Worm (Caenorhabditis elegans) whole organism, young adult: ENCODE measurements around the gene ogdh-1.
"Not testable (repeated sequence)": the region's sequence is repeated elsewhere in the genome, so short reads cannot be mapped to it uniquely, and the experiment has no call there.

Experiments
- B0035.1 ChIP-seq: sonication (generic microtip); optimal IDR thresholded peaks from 2 replicates; lab custom pipeline; 2016; ENCODE audit warnings: missing genetic modification characterization, mild to moderate bottlenecking, missing compliant biosample characterization, missing genotype, missing genetic modification reagents
- C06A6.2 ChIP-seq: fragments of 200-800 bp; sonication (Bioruptor generic); conservative IDR thresholded peaks from 2 replicates; pipeline ENCODE4 v1.3.6; 2022; ENCODE audit warnings: missing genetic modification characterization, missing compliant biosample characterization
- C17E4.6 ChIP-seq: fragments of 200-800 bp; sonication (Bioruptor generic); IDR thresholded peaks from 2 replicates; pipeline ENCODE4 v1.3.6; 2022; ENCODE audit warnings: missing genetic modification reagents, missing genetic modification characterization, missing compliant biosample characterization
- D2030.7 ChIP-seq: fragments of 200-800 bp; sonication (Bioruptor generic); IDR thresholded peaks from 2 replicates; pipeline ENCODE4 v1.3.6; 2022; ENCODE audit warnings: missing genetic modification reagents, missing genetic modification characterization, missing compliant biosample characterization
- F33H1.4 ChIP-seq: fragments of 200-800 bp; sonication (Bioruptor generic); IDR thresholded peaks from 2 replicates; pipeline ENCODE4 v1.3.6; 2022; ENCODE audit warnings: missing genetic modification reagents, missing genetic modification characterization, missing compliant biosample characterization
- F37B4.10 ChIP-seq: fragments of 200-800 bp; sonication (Bioruptor generic); IDR thresholded peaks from 2 replicates; pipeline ENCODE4 v1.3.6; 2022; ENCODE audit warnings: missing genetic modification characterization, missing compliant biosample characterization
- F39B2.1 ChIP-seq: fragments of 200-800 bp; sonication (Bioruptor generic); IDR thresholded peaks from 2 replicates; pipeline ENCODE4 v1.3.6; 2022; ENCODE audit warnings: missing genetic modification reagents, missing genetic modification characterization, missing compliant biosample characterization
- Y67H2A.10 ChIP-seq: fragments of 200-800 bp; sonication (Bioruptor generic); conservative IDR thresholded peaks from 2 replicates; pipeline ENCODE4 v1.3.6; 2022; ENCODE audit warnings: missing genetic modification reagents, missing genetic modification characterization, missing compliant biosample characterization
- Y95B8A.8 ChIP-seq: fragments of 200-800 bp; sonication (Bioruptor generic); IDR thresholded peaks from 2 replicates; pipeline ENCODE4 v1.3.6; 2022; ENCODE audit warnings: missing genetic modification reagents, missing genetic modification characterization, missing compliant biosample characterization
- aptf-2 ChIP-seq: fragments of 200-800 bp; sonication (Bioruptor generic); conservative IDR thresholded peaks from 2 replicates; pipeline ENCODE4 v1.3.6; 2022; ENCODE audit warnings: missing genetic modification reagents, missing genetic modification characterization, missing compliant biosample characterization
- attf-3 ChIP-seq: fragments of 200-800 bp; sonication (Bioruptor generic); conservative IDR thresholded peaks from 2 replicates; pipeline ENCODE4 v1.3.6; 2022; ENCODE audit warnings: missing genetic modification reagents, missing genetic modification characterization, missing compliant biosample characterization
- attf-5 ChIP-seq: fragments of 200-800 bp; sonication (Bioruptor generic); optimal IDR thresholded peaks from 2 replicates; lab custom pipeline; 2018; ENCODE audit warnings: mild to moderate bottlenecking, missing genetic modification characterization, missing compliant biosample characterization
- bed-1 ChIP-seq: fragments of 200-800 bp; sonication (Bioruptor generic); IDR thresholded peaks from 2 replicates; pipeline ENCODE4 v1.3.6; 2022; ENCODE audit warnings: missing genetic modification reagents, missing genetic modification characterization, missing compliant biosample characterization
- ccch-3 ChIP-seq: fragments of 200-800 bp; sonication (Bioruptor generic); optimal IDR thresholded peaks from 2 replicates; lab custom pipeline; 2018; ENCODE audit warnings: mild to moderate bottlenecking, missing genetic modification characterization, missing compliant biosample characterization
- ceh-100 ChIP-seq: fragments of 200-800 bp; sonication (Bioruptor generic); IDR thresholded peaks from 2 replicates; pipeline ENCODE4 v1.3.6; 2022; ENCODE audit warnings: missing genetic modification reagents, missing genetic modification characterization, missing compliant biosample characterization
- ceh-40 ChIP-seq: fragments of 200-800 bp; sonication (Bioruptor generic); IDR thresholded peaks from 2 replicates; pipeline ENCODE4 v1.3.6; 2022; ENCODE audit warnings: missing genetic modification characterization, missing compliant biosample characterization
- ceh-91 ChIP-seq: fragments of 200-800 bp; sonication (Bioruptor generic); IDR thresholded peaks from 2 replicates; pipeline ENCODE4 v1.3.6; 2022; ENCODE audit warnings: missing genetic modification reagents, missing genetic modification characterization, missing compliant biosample characterization
- dpl-1 ChIP-seq: fragments of 150-350 bp; optimal IDR thresholded peaks from 2 replicates; lab custom pipeline; 2014; ENCODE audit warnings: missing biosample characterization, missing genetic modification reagents, missing genetic modification characterization
- efl-1 ChIP-seq: fragments of 150-350 bp; optimal IDR thresholded peaks from 2 replicates; lab custom pipeline; 2014; ENCODE audit warnings: missing biosample characterization, missing genetic modification reagents, missing genetic modification characterization
- egl-18 ChIP-seq: fragments of 200-800 bp; sonication (Bioruptor generic); IDR thresholded peaks from 2 replicates; pipeline ENCODE4 v1.3.6; 2022; ENCODE audit warnings: missing genetic modification reagents, missing genetic modification characterization, missing compliant biosample characterization
- egl-44 ChIP-seq: fragments of 200-800 bp; sonication (Bioruptor generic); IDR thresholded peaks from 2 replicates; pipeline ENCODE4 v1.3.6; 2022; ENCODE audit warnings: missing genetic modification reagents, missing genetic modification characterization, missing compliant biosample characterization
- egrh-3 ChIP-seq: fragments of 200-800 bp; sonication (Bioruptor generic); IDR thresholded peaks from 2 replicates; pipeline ENCODE4 v1.3.6; 2022; ENCODE audit warnings: missing genetic modification reagents, missing genetic modification characterization, missing compliant biosample characterization
- ekl-4 ChIP-seq: fragments of 200-800 bp; sonication (Bioruptor generic); IDR thresholded peaks from 2 replicates; pipeline ENCODE4 v1.3.6; 2022; ENCODE audit warnings: missing genetic modification reagents, missing genetic modification characterization, missing compliant biosample characterization
- ets-4 ChIP-seq: fragments of 200-800 bp; sonication (Bioruptor generic); optimal IDR thresholded peaks from 2 replicates; lab custom pipeline; 2018; ENCODE audit warnings: mild to moderate bottlenecking, missing genetic modification characterization, missing compliant biosample characterization
- him-1 ChIP-seq: sonication (generic microtip); optimal IDR thresholded peaks from 2 replicates; lab custom pipeline; 2016; ENCODE audit warnings: missing genotype, missing genetic modification reagents, missing genetic modification characterization, missing compliant biosample characterization
- lag-1 ChIP-seq: fragments of 200-800 bp; sonication (Bioruptor generic); IDR thresholded peaks from 2 replicates; pipeline ENCODE4 v1.3.6; 2022; ENCODE audit warnings: missing genetic modification reagents, missing genetic modification characterization, missing compliant biosample characterization
- lin-40 ChIP-seq: sonication (generic microtip); optimal IDR thresholded peaks from 2 replicates; lab custom pipeline; 2016; ENCODE audit warnings: missing genetic modification characterization, mild to moderate bottlenecking, missing compliant biosample characterization, missing genotype, missing genetic modification reagents
- lin-54 ChIP-seq: fragments of 200-800 bp; sonication (Bioruptor generic); optimal IDR thresholded peaks from 2 replicates; lab custom pipeline; 2018; ENCODE audit warnings: mild to moderate bottlenecking, missing genetic modification characterization, missing compliant biosample characterization
- lir-1 ChIP-seq: fragments of 200-800 bp; sonication (Bioruptor generic); conservative IDR thresholded peaks from 2 replicates; pipeline ENCODE4 v1.3.6; 2022; ENCODE audit warnings: missing genetic modification reagents, missing genetic modification characterization, missing compliant biosample characterization
- lsl-1 ChIP-seq: fragments of 200-800 bp; sonication (Bioruptor generic); optimal IDR thresholded peaks from 2 replicates; lab custom pipeline; 2018; ENCODE audit warnings: mild to moderate bottlenecking, missing genetic modification characterization, moderate library complexity, missing compliant biosample characterization
- madf-10 ChIP-seq: sonication (generic microtip); optimal IDR thresholded peaks from 2 replicates; lab custom pipeline; 2016; ENCODE audit warnings: mild to moderate bottlenecking, missing genetic modification characterization, missing compliant biosample characterization
- madf-8 ChIP-seq: fragments of 200-800 bp; sonication (Bioruptor generic); conservative IDR thresholded peaks from 2 replicates; pipeline ENCODE4 v1.3.6; 2022; ENCODE audit warnings: missing genetic modification reagents, missing genetic modification characterization, missing compliant biosample characterization
- mcd-1 ChIP-seq: fragments of 200-800 bp; sonication (Bioruptor generic); IDR thresholded peaks from 2 replicates; pipeline ENCODE4 v1.3.6; 2022; ENCODE audit warnings: missing genetic modification reagents, missing genetic modification characterization, missing compliant biosample characterization
- mel-28 ChIP-seq: sonication (generic microtip); optimal IDR thresholded peaks from 2 replicates; lab custom pipeline; 2016; ENCODE audit warnings: borderline replicate concordance, mild to moderate bottlenecking, missing genetic modification characterization, missing compliant biosample characterization
- nfyb-1 ChIP-seq: fragments of 200-800 bp; sonication (Bioruptor generic); IDR thresholded peaks from 2 replicates; pipeline ENCODE4 v1.3.6; 2022; ENCODE audit warnings: missing genetic modification reagents, missing genetic modification characterization, missing compliant biosample characterization
- nhr-120 ChIP-seq: fragments of 200-800 bp; sonication (Bioruptor generic); IDR thresholded peaks from 2 replicates; pipeline ENCODE4 v1.3.6; 2022; ENCODE audit warnings: missing genetic modification characterization, missing compliant biosample characterization
- nhr-80 ChIP-seq: sonication (generic microtip); optimal IDR thresholded peaks from 2 replicates; lab custom pipeline; 2016; ENCODE audit warnings: missing genetic modification characterization, missing compliant biosample characterization
- nhr-90 ChIP-seq: sonication (generic microtip); optimal IDR thresholded peaks from 2 replicates; lab custom pipeline; 2016; ENCODE audit warnings: missing genotype, mild to moderate bottlenecking, missing genetic modification characterization, missing compliant biosample characterization
- pbrm-1 ChIP-seq: fragments of 200-800 bp; sonication (Bioruptor generic); IDR thresholded peaks from 2 replicates; pipeline ENCODE4 v1.3.6; 2022; ENCODE audit warnings: missing genetic modification reagents, missing genetic modification characterization, missing compliant biosample characterization
- rcor-1 ChIP-seq: fragments of 200-800 bp; sonication (Bioruptor generic); IDR thresholded peaks from 2 replicates; pipeline ENCODE4 v1.3.6; 2022; ENCODE audit warnings: missing genetic modification reagents, missing genetic modification characterization, missing compliant biosample characterization
- rec-8 ChIP-seq, 2 experiments: sonication (generic microtip); optimal IDR thresholded peaks; 2 replicates each; lab custom pipeline; 2016; ENCODE audit warnings: mild to moderate bottlenecking in 2 of 2, missing genetic modification characterization in 2 of 2, missing genetic modification reagents in 2 of 2, missing genotype in 2 of 2, missing biosample characterization in 1 of 2, missing compliant biosample characterization in 1 of 2, moderate library complexity in 1 of 2
- repo-1 ChIP-seq: sonication (generic microtip); optimal IDR thresholded peaks from 2 replicates; lab custom pipeline; 2017; ENCODE audit warnings: mild to moderate bottlenecking, missing genetic modification characterization, missing compliant biosample characterization
- snpc-4 ChIP-seq, 5 experiments: fragments of 150-350 bp in 1 of 5; sonication (generic microtip) in 4 of 5; optimal IDR thresholded peaks; 2 replicates each; lab custom pipeline; 2014 to 2018; ENCODE audit warnings: missing genetic modification characterization in 5 of 5, missing biosample characterization in 3 of 5, antibody characterized with exemption in 2 of 5, mild to moderate bottlenecking in 2 of 5, missing compliant biosample characterization in 2 of 5, missing genotype in 2 of 5, moderate library complexity in 2 of 5, missing genetic modification reagents in 1 of 5
- somi-1 ChIP-seq: fragments of 200-800 bp; sonication (Bioruptor generic); optimal IDR thresholded peaks from 2 replicates; lab custom pipeline; 2018; ENCODE audit warnings: mild to moderate bottlenecking, missing genetic modification characterization, missing compliant biosample characterization
- tlf-1 ChIP-seq: fragments of 200-800 bp; sonication (Bioruptor generic); optimal IDR thresholded peaks from 2 replicates; lab custom pipeline; 2018; ENCODE audit warnings: mild to moderate bottlenecking, missing genetic modification characterization, missing compliant biosample characterization
- ztf-22 ChIP-seq: fragments of 200-800 bp; sonication (Bioruptor generic); optimal IDR thresholded peaks from 2 replicates; lab custom pipeline; 2018; ENCODE audit warnings: mild to moderate bottlenecking, missing genetic modification characterization, moderate library complexity, missing compliant biosample characterization
- ztf-25 ChIP-seq: fragments of 200-800 bp; sonication (Bioruptor generic); IDR thresholded peaks from 2 replicates; pipeline ENCODE4 v1.3.6; 2022; ENCODE audit warnings: missing genetic modification reagents, missing genetic modification characterization, missing compliant biosample characterization
- ztf-3 ChIP-seq: fragments of 200-800 bp; sonication (Bioruptor generic); optimal IDR thresholded peaks from 2 replicates; lab custom pipeline; 2018; ENCODE audit warnings: mild to moderate bottlenecking, missing genetic modification characterization, missing compliant biosample characterization

Gene ogdh-1

DNA sequence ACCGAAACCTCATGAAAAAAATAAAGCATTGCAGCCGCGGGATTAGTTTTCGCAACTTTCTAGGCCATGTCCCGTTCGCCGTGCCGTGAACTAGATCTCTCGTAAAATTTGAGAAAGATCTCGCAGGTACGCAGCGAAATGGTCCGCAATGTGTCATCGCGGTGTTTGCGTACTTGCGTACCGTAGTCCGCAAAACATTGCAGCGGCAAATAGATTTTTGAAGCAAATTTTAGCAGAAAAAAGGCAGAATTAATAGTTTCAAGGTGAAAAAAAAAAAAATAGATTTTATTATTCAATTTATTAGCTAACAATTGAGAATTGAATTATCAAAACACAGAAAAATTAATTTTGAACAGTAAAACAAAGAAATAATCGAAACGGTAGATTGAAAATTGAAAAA, 24.1 kb upstream of the ogdh-1 start (continued):
- TF ChIP-seq snpc-4 (GFP tag; optimal IDR thresholded peaks at IDR 0.05; lab: Kevin White, UChicago), result not testable (repeated sequence)
- TF ChIP-seq snpc-4 (tag; optimal IDR thresholded peaks at IDR 0.05; lab: Kevin White, UChicago) (peak; percentile 16 to 88 (median 76)), F39B2.1 (peak; percentile 83; the same call in 1 of the 2 replicates), C06A6.2 (GFP tag; lab: Robert Waterston, UW) (peak; percentile 99), madf-10 (tag; lab: Kevin White, UChicago) (peak; percentile 88), Y95B8A.8 (GFP tag; lab: Robert Waterston, UW) (peak; percentile 99), nhr-90 (peak; percentile 76), lsl-1 (GFP tag; lab: Kevin White, UChicago) (peak; percentile 89), aptf-2 (GFP tag; lab: Robert Waterston, UW) (peak; percentile 98), repo-1 (tag; lab: Kevin White, UChicago) (peak; percentile 77), somi-1 (GFP tag; lab: Kevin White, UChicago) (peak; percentile 95), lag-1 (GFP tag; lab: Robert Waterston, UW) (peak; percentile 93; the same call in 1 of the 2 replicates), F37B4.10 (GFP tag; lab: Robert Waterston, UW) (peak; percentile 100), attf-3 (peak; percentile 92), efl-1 (GFP tag; lab: Kevin White, UChicago) (peak; percentile 18), ceh-100 (GFP tag; lab: Robert Waterston, UW) (peak; percentile 96), lir-1 (GFP tag; lab: Robert Waterston, UW) (peak; percentile 98), C17E4.6 (peak; percentile 99), nhr-80 (peak; percentile 81), ztf-25 (GFP tag; lab: Robert Waterston, UW) (peak; percentile 99), rec-8 (tag; optimal IDR thresholded peaks at IDR 0.05; lab: Kevin White, UChicago) (peak; percentile 5 to 6), egl-18 (peak; percentile 98), ccch-3 (GFP tag; lab: Kevin White, UChicago) (peak; percentile 52), ekl-4 (GFP tag; lab: Robert Waterston, UW) (peak; percentile 98), madf-8 (peak; percentile 87), ets-4 (GFP tag; lab: Kevin White, UChicago) (peak; percentile 60), bed-1 (GFP tag; lab: Robert Waterston, UW) (peak; percentile 100), ceh-40 (peak; percentile 82), mcd-1 (GFP tag; lab: Robert Waterston, UW) (peak; percentile 100), egrh-3 (GFP tag; lab: Robert Waterston, UW) (peak; percentile 94), lin-54 (peak; percentile 95), ceh-91 (GFP tag; lab: Robert Waterston, UW) (peak; percentile 100), lin-40 (peak; percentile 96), dpl-1 (GFP tag; lab: Kevin White, UChicago) (peak; percentile 42), ztf-22 (GFP tag; lab: Kevin White, UChicago) (peak; percentile 66), tlf-1 (GFP tag; lab: Kevin White, UChicago) (peak; percentile 98), pbrm-1 (peak; percentile 99), B0035.1 (tag; lab: Kevin White, UChicago) (peak; percentile 83), rcor-1 (GFP tag; lab: Robert Waterston, UW) (peak; percentile 98), nhr-120 (GFP tag; lab: Robert Waterston, UW) (peak; percentile 90; the same call in 1 of the 2 replicates), D2030.7 (GFP tag; lab: Robert Waterston, UW) (peak; percentile 98), attf-5 (GFP tag; lab: Kevin White, UChicago) (peak; percentile 99), egl-44 (GFP tag; lab: Robert Waterston, UW) (peak; percentile 99), F33H1.4 (GFP tag; lab: Robert Waterston, UW) (peak; percentile 97), ztf-3 (GFP tag; lab: Kevin White, UChicago) (peak; percentile 77), mel-28 (tag; lab: Kevin White, UChicago) (peak; percentile 9), Y67H2A.10 (GFP tag; lab: Robert Waterston, UW) (peak; percentile 98), him-1 (tag; lab: Kevin White, UChicago) (peak; percentile 48), nfyb-1 (GFP tag; lab: Robert Waterston, UW) (peak; percentile 99)
- TF ChIP-seq, all 124 proteins: peak for 81; not testable (repeated sequence) for 43
